Worm (Caenorhabditis elegans) whole organism, young adult: ENCODE data around the gene F33H1.4.

Experiments used
- B0035.1 ChIP-seq: sonication (generic microtip); optimal IDR thresholded peaks from 2 replicates; lab custom pipeline; 2016; ENCODE audit warnings: missing genetic modification characterization, mild to moderate bottlenecking, missing compliant biosample characterization, missing genotype, missing genetic modification reagents
- B0336.3 ChIP-seq: fragments of 200-800 bp; sonication (Bioruptor generic); IDR thresholded peaks from 2 replicates; pipeline ENCODE4 v1.3.6; 2022; ENCODE audit warnings: missing genetic modification characterization, missing compliant biosample characterization
- C06A6.2 ChIP-seq: fragments of 200-800 bp; sonication (Bioruptor generic); conservative IDR thresholded peaks from 2 replicates; pipeline ENCODE4 v1.3.6; 2022; ENCODE audit warnings: missing genetic modification characterization, missing compliant biosample characterization
- F37B4.10 ChIP-seq: fragments of 200-800 bp; sonication (Bioruptor generic); IDR thresholded peaks from 2 replicates; pipeline ENCODE4 v1.3.6; 2022; ENCODE audit warnings: missing genetic modification characterization, missing compliant biosample characterization
- F55B11.4 ChIP-seq: sonication (generic microtip); optimal IDR thresholded peaks from 2 replicates; lab custom pipeline; 2016; ENCODE audit warnings: missing compliant biosample characterization, missing genetic modification characterization, borderline replicate concordance; ENCODE audit not compliant: insufficient read depth
- F57C9.4 ChIP-seq: sonication (generic microtip); optimal IDR thresholded peaks from 2 replicates; lab custom pipeline; 2017; ENCODE audit warnings: mild to moderate bottlenecking, missing genetic modification characterization, missing compliant biosample characterization
- T26A5.8 ChIP-seq: sonication (generic microtip); optimal IDR thresholded peaks from 2 replicates; lab custom pipeline; 2016; ENCODE audit warnings: missing genetic modification characterization, missing compliant biosample characterization
- Y53G8AR.9 ChIP-seq: fragments of 200-800 bp; sonication (Bioruptor generic); conservative IDR thresholded peaks from 2 replicates; pipeline ENCODE4 v1.3.6; 2022; ENCODE audit warnings: missing genetic modification reagents, missing genetic modification characterization, missing compliant biosample characterization
- Y67H2A.10 ChIP-seq: fragments of 200-800 bp; sonication (Bioruptor generic); conservative IDR thresholded peaks from 2 replicates; pipeline ENCODE4 v1.3.6; 2022; ENCODE audit warnings: missing genetic modification reagents, missing genetic modification characterization, missing compliant biosample characterization
- Y79H2A.3 ChIP-seq: fragments of 200-800 bp; sonication (Bioruptor generic); conservative IDR thresholded peaks from 2 replicates; pipeline ENCODE4 v1.3.6; 2022; ENCODE audit warnings: missing genetic modification reagents, missing genetic modification characterization, missing compliant biosample characterization
- Y95B8A.8 ChIP-seq: fragments of 200-800 bp; sonication (Bioruptor generic); IDR thresholded peaks from 2 replicates; pipeline ENCODE4 v1.3.6; 2022; ENCODE audit warnings: missing genetic modification reagents, missing genetic modification characterization, missing compliant biosample characterization
- ama-1 ChIP-seq, 3 experiments: fragments of 150-350 bp in 1 of 3; sonication (generic microtip) in 2 of 3; optimal IDR thresholded peaks; 2 replicates each; lab custom pipeline; 2014 to 2018; ENCODE audit warnings: missing biosample characterization in 2 of 3, missing genetic modification characterization in 2 of 3, missing genetic modification reagents in 2 of 3
- aptf-2 ChIP-seq: fragments of 200-800 bp; sonication (Bioruptor generic); conservative IDR thresholded peaks from 2 replicates; pipeline ENCODE4 v1.3.6; 2022; ENCODE audit warnings: missing genetic modification reagents, missing genetic modification characterization, missing compliant biosample characterization
- bed-1 ChIP-seq: fragments of 200-800 bp; sonication (Bioruptor generic); IDR thresholded peaks from 2 replicates; pipeline ENCODE4 v1.3.6; 2022; ENCODE audit warnings: missing genetic modification reagents, missing genetic modification characterization, missing compliant biosample characterization
- bed-2 ChIP-seq: fragments of 200-800 bp; sonication (Bioruptor generic); IDR thresholded peaks from 2 replicates; pipeline ENCODE4 v1.3.6; 2022; ENCODE audit warnings: missing genetic modification reagents, missing genetic modification characterization, missing compliant biosample characterization
- cebp-2 ChIP-seq: fragments of 200-800 bp; sonication (Bioruptor generic); IDR thresholded peaks from 2 replicates; pipeline ENCODE4 v1.3.6; 2022; ENCODE audit warnings: missing genetic modification characterization, missing compliant biosample characterization
- die-1 ChIP-seq: sonication (generic microtip); optimal IDR thresholded peaks from 2 replicates; lab custom pipeline; 2016; ENCODE audit warnings: missing genotype, mild to moderate bottlenecking, missing genetic modification characterization, missing compliant biosample characterization
- efl-1 ChIP-seq: fragments of 150-350 bp; optimal IDR thresholded peaks from 2 replicates; lab custom pipeline; 2014; ENCODE audit warnings: missing biosample characterization, missing genetic modification reagents, missing genetic modification characterization
- egl-44 ChIP-seq: fragments of 200-800 bp; sonication (Bioruptor generic); IDR thresholded peaks from 2 replicates; pipeline ENCODE4 v1.3.6; 2022; ENCODE audit warnings: missing genetic modification reagents, missing genetic modification characterization, missing compliant biosample characterization
- hlh-12 ChIP-seq: sonication (generic microtip); optimal IDR thresholded peaks from 2 replicates; lab custom pipeline; 2016; ENCODE audit warnings: missing genetic modification characterization, missing compliant biosample characterization
- hmg-1.2 ChIP-seq: fragments of 200-800 bp; sonication (Bioruptor generic); IDR thresholded peaks from 2 replicates; pipeline ENCODE4 v1.3.6; 2022; ENCODE audit warnings: missing genetic modification reagents, missing genetic modification characterization, missing compliant biosample characterization
- hmg-20 ChIP-seq: fragments of 200-800 bp; sonication (Bioruptor generic); IDR thresholded peaks from 2 replicates; pipeline ENCODE4 v1.3.6; 2022; ENCODE audit warnings: missing genetic modification reagents, missing genetic modification characterization, missing compliant biosample characterization
- hsf-1 ChIP-seq: fragments of 200-800 bp; sonication (Bioruptor generic); IDR thresholded peaks from 2 replicates; pipeline ENCODE4 v1.3.6; 2022; ENCODE audit warnings: missing genetic modification reagents, missing genetic modification characterization, missing compliant biosample characterization
- let-526 ChIP-seq: fragments of 200-800 bp; sonication (Bioruptor generic); IDR thresholded peaks from 2 replicates; pipeline ENCODE4 v1.3.6; 2022; ENCODE audit warnings: missing genetic modification reagents, missing genetic modification characterization, missing compliant biosample characterization
- let-607 ChIP-seq, 2 experiments: fragments of 200-800 bp in 1 of 2; sonication (Bioruptor generic) in 1 of 2; sonication (generic microtip) in 1 of 2; optimal IDR thresholded peaks; 2 replicates each; lab custom pipeline; 2016 to 2018; ENCODE audit warnings: mild to moderate bottlenecking in 2 of 2, missing compliant biosample characterization in 2 of 2, missing genetic modification characterization in 2 of 2, moderate library complexity in 2 of 2, missing genotype in 1 of 2
- lin-40 ChIP-seq: sonication (generic microtip); optimal IDR thresholded peaks from 2 replicates; lab custom pipeline; 2016; ENCODE audit warnings: missing genetic modification characterization, mild to moderate bottlenecking, missing compliant biosample characterization, missing genotype, missing genetic modification reagents
- lsl-1 ChIP-seq: fragments of 200-800 bp; sonication (Bioruptor generic); optimal IDR thresholded peaks from 2 replicates; lab custom pipeline; 2018; ENCODE audit warnings: mild to moderate bottlenecking, missing genetic modification characterization, moderate library complexity, missing compliant biosample characterization
- lsy-27 ChIP-seq: sonication (generic microtip); optimal IDR thresholded peaks from 2 replicates; lab custom pipeline; 2017; ENCODE audit warnings: missing genetic modification characterization, mild to moderate bottlenecking, missing compliant biosample characterization, antibody characterized with exemption, missing genotype, borderline replicate concordance; ENCODE audit not compliant: insufficient read depth
- madf-6 ChIP-seq: fragments of 200-800 bp; sonication (Bioruptor generic); IDR thresholded peaks from 2 replicates; pipeline ENCODE4 v1.3.6; 2022; ENCODE audit warnings: missing genetic modification reagents, missing genetic modification characterization, missing compliant biosample characterization
- madf-8 ChIP-seq: fragments of 200-800 bp; sonication (Bioruptor generic); conservative IDR thresholded peaks from 2 replicates; pipeline ENCODE4 v1.3.6; 2022; ENCODE audit warnings: missing genetic modification reagents, missing genetic modification characterization, missing compliant biosample characterization
- mcd-1 ChIP-seq: fragments of 200-800 bp; sonication (Bioruptor generic); IDR thresholded peaks from 2 replicates; pipeline ENCODE4 v1.3.6; 2022; ENCODE audit warnings: missing genetic modification reagents, missing genetic modification characterization, missing compliant biosample characterization
- mel-28 ChIP-seq: sonication (generic microtip); optimal IDR thresholded peaks from 2 replicates; lab custom pipeline; 2016; ENCODE audit warnings: borderline replicate concordance, mild to moderate bottlenecking, missing genetic modification characterization, missing compliant biosample characterization
- mxl-1 ChIP-seq: sonication (generic microtip); optimal IDR thresholded peaks from 2 replicates; lab custom pipeline; 2016; ENCODE audit warnings: missing genetic modification characterization, missing compliant biosample characterization
- nhr-179 ChIP-seq: sonication (generic microtip); optimal IDR thresholded peaks from 2 replicates; lab custom pipeline; 2016; ENCODE audit warnings: mild to moderate bottlenecking, missing genetic modification characterization, missing compliant biosample characterization
- nhr-90 ChIP-seq: sonication (generic microtip); optimal IDR thresholded peaks from 2 replicates; lab custom pipeline; 2016; ENCODE audit warnings: missing genotype, mild to moderate bottlenecking, missing genetic modification characterization, missing compliant biosample characterization
- pbrm-1 ChIP-seq: fragments of 200-800 bp; sonication (Bioruptor generic); IDR thresholded peaks from 2 replicates; pipeline ENCODE4 v1.3.6; 2022; ENCODE audit warnings: missing genetic modification reagents, missing genetic modification characterization, missing compliant biosample characterization
- repo-1 ChIP-seq: sonication (generic microtip); optimal IDR thresholded peaks from 2 replicates; lab custom pipeline; 2017; ENCODE audit warnings: mild to moderate bottlenecking, missing genetic modification characterization, missing compliant biosample characterization
- snpc-1.1 ChIP-seq: sonication (generic microtip); optimal IDR thresholded peaks from 2 replicates; lab custom pipeline; 2017; ENCODE audit warnings: missing genetic modification characterization, mild to moderate bottlenecking, missing compliant biosample characterization, antibody characterized with exemption, moderate library complexity, missing genotype, missing genetic modification reagents; ENCODE audit not compliant: insufficient read depth
- snpc-3.4 ChIP-seq: sonication (generic microtip); optimal IDR thresholded peaks from 2 replicates; lab custom pipeline; 2017; ENCODE audit warnings: missing genetic modification characterization, mild to moderate bottlenecking, missing compliant biosample characterization, antibody characterized with exemption, moderate library complexity, missing genotype, missing genetic modification reagents
- tbx-9 ChIP-seq: sonication (generic microtip); optimal IDR thresholded peaks from 2 replicates; lab custom pipeline; 2016; ENCODE audit warnings: borderline replicate concordance, missing genetic modification characterization, inconsistent platforms, missing compliant biosample characterization
- tlf-1 ChIP-seq: fragments of 200-800 bp; sonication (Bioruptor generic); optimal IDR thresholded peaks from 2 replicates; lab custom pipeline; 2018; ENCODE audit warnings: mild to moderate bottlenecking, missing genetic modification characterization, missing compliant biosample characterization
- zfh-2 ChIP-seq: fragments of 200-800 bp; sonication (Bioruptor generic); conservative IDR thresholded peaks from 2 replicates; pipeline ENCODE4 v1.3.6; 2022; ENCODE audit warnings: missing genetic modification reagents, missing genetic modification characterization, missing compliant biosample characterization
- zim-3 ChIP-seq: sonication (generic microtip); optimal IDR thresholded peaks from 2 replicates; lab custom pipeline; 2017; ENCODE audit warnings: mild to moderate bottlenecking, missing genetic modification characterization, moderate library complexity, missing compliant biosample characterization
- ztf-22 ChIP-seq: fragments of 200-800 bp; sonication (Bioruptor generic); optimal IDR thresholded peaks from 2 replicates; lab custom pipeline; 2018; ENCODE audit warnings: mild to moderate bottlenecking, missing genetic modification characterization, moderate library complexity, missing compliant biosample characterization
- ztf-26 ChIP-seq: sonication (generic microtip); optimal IDR thresholded peaks from 2 replicates; lab custom pipeline; 2017; ENCODE audit warnings: missing genetic modification characterization, missing compliant biosample characterization
- ztf-28 ChIP-seq: fragments of 200-800 bp; sonication (Bioruptor generic); IDR thresholded peaks from 2 replicates; pipeline ENCODE4 v1.3.6; 2022; ENCODE audit warnings: missing genetic modification reagents, missing genetic modification characterization, missing compliant biosample characterization
- ztf-3 ChIP-seq: fragments of 200-800 bp; sonication (Bioruptor generic); optimal IDR thresholded peaks from 2 replicates; lab custom pipeline; 2018; ENCODE audit warnings: mild to moderate bottlenecking, missing genetic modification characterization, missing compliant biosample characterization

F33H1.4 gene

ce11 chrII:10197091-10197675, 22.7 kb downstream of the F33H1.4 start, which contains the start of gene R05H5.3 (continued):
- no peak for TF ChIP-seq B0336.3 (GFP tag; lab: Robert Waterston, UW)
- TF ChIP-seq hmg-20 (GFP tag; lab: Robert Waterston, UW), result no peak
- no peak for TF ChIP-seq Y53G8AR.9 (GFP tag; lab: Robert Waterston, UW)
- no peak for TF ChIP-seq die-1 (tag; lab: Kevin White, UChicago)
- no peak for TF ChIP-seq F57C9.4 (tag; lab: Kevin White, UChicago)
- no peak for TF ChIP-seq ama-1 (optimal IDR thresholded peaks at IDR 0.05; lab: Kevin White, UChicago)
- TF ChIP-seq ama-1 (GFP tag; optimal IDR thresholded peaks at IDR 0.05; lab: Kevin White, UChicago), result no peak
- peak; percentile 90 for TF ChIP-seq mcd-1 (GFP tag; lab: Robert Waterston, UW)
- no peak for TF ChIP-seq T26A5.8
- peak; percentile 55; the same call in 1 of the 2 replicates for TF ChIP-seq hsf-1
- no peak for TF ChIP-seq egl-44 (GFP tag; lab: Robert Waterston, UW)
- TF ChIP-seq ztf-22 (GFP tag; lab: Kevin White, UChicago), result no peak
- no peak for TF ChIP-seq nhr-179 (tag; lab: Kevin White, UChicago)
- no peak for TF ChIP-seq B0035.1 (tag; lab: Kevin White, UChicago)
- TF ChIP-seq tbx-9 (tag; lab: Kevin White, UChicago), result no peak
- TF ChIP-seq zim-3, result no peak
- TF ChIP-seq cebp-2, result no peak
- no peak for TF ChIP-seq C06A6.2 (GFP tag; lab: Robert Waterston, UW)
- TF ChIP-seq Y79H2A.3 (GFP tag; lab: Robert Waterston, UW), result peak; percentile 72; the same call in 1 of the 2 replicates
- peak; percentile 75 for TF ChIP-seq Y95B8A.8 (GFP tag; lab: Robert Waterston, UW)
- TF ChIP-seq lin-40 (tag; lab: Kevin White, UChicago), result no peak
- 0 out of 2 replicates have a peak, but pooled peaks have one; percentile 56 for TF ChIP-seq aptf-2
- no peak for TF ChIP-seq nhr-90 (tag; lab: Kevin White, UChicago)
- peak; percentile 96 for TF ChIP-seq madf-6 (GFP tag; lab: Robert Waterston, UW)
- no peak; the same call in none of the 2 replicates for TF ChIP-seq ztf-28 (GFP tag; lab: Robert Waterston, UW)
- no peak for TF ChIP-seq ztf-26
- TF ChIP-seq let-607 (tag; optimal IDR thresholded peaks at IDR 0.05; lab: Kevin White, UChicago), result no peak
- peak; percentile 91 for TF ChIP-seq madf-8 (GFP tag; lab: Robert Waterston, UW)
- TF ChIP-seq pbrm-1, result no peak
- TF ChIP-seq lsy-27 (tag; lab: Kevin White, UChicago), result no peak
- no peak for TF ChIP-seq repo-1 (tag; lab: Kevin White, UChicago)
- TF ChIP-seq efl-1 (GFP tag; lab: Kevin White, UChicago), result peak; percentile 96
- no peak for TF ChIP-seq ztf-3 (GFP tag; lab: Kevin White, UChicago)
- TF ChIP-seq Y67H2A.10 (GFP tag; lab: Robert Waterston, UW), result peak; percentile 68
- TF ChIP-seq let-526 (GFP tag; lab: Robert Waterston, UW), result no peak
- TF ChIP-seq lsl-1 (GFP tag; lab: Kevin White, UChicago), result peak; percentile 80
- peak; percentile 58 for TF ChIP-seq tlf-1
- TF ChIP-seq hmg-1.2, result peak; percentile 66; the same call in 1 of the 2 replicates
- TF ChIP-seq bed-2, result peak; percentile 50; the same call in 1 of the 2 replicates
- no peak for TF ChIP-seq hlh-12 (tag; lab: Kevin White, UChicago)
- TF ChIP-seq bed-1 (GFP tag; lab: Robert Waterston, UW), result no peak
- peak; percentile 70 for TF ChIP-seq snpc-3.4
- TF ChIP-seq snpc-1.1 (tag; lab: Kevin White, UChicago), result peak; percentile 54
- no peak for TF ChIP-seq F55B11.4
- no peak for TF ChIP-seq mxl-1
- TF ChIP-seq F37B4.10, result no peak
- no peak for TF ChIP-seq mel-28 (tag; lab: Kevin White, UChicago)
- TF ChIP-seq zfh-2 (GFP tag; lab: Robert Waterston, UW), result no peak
